Fruit fly (Drosophila melanogaster): ENCODE data around the gene Pkc98E.

Pkc98E gene

dm6 chr3R:29088938-29089661 is 50.1 kb downstream of the Pkc98E start (continued):
- TF ChIP-seq ATbp (GFP tag; optimal IDR thresholded peaks at IDR 0.05): peak; percentile 81
- peak; percentile 48 for TF ChIP-seq Mes4 (GFP tag; optimal IDR thresholded peaks at IDR 0.05)
- peak; percentile 76 for TF ChIP-seq CG9727 (GFP tag; optimal IDR thresholded peaks at IDR 0.05)
- TF ChIP-seq CG6791 (GFP tag; IDR thresholded peaks at IDR 0.05; ENCODE audit: partially characterized antibody): no peak
- peak; percentile 21 for TF ChIP-seq YL-1 (GFP tag; optimal IDR thresholded peaks at IDR 0.05)
- TF ChIP-seq emc (GFP tag; optimal IDR thresholded peaks at IDR 0.05): no peak
- peak; percentile 26; the same call in 1 of the 2 replicates for TF ChIP-seq CG32767 (GFP tag; IDR thresholded peaks at IDR 0.05)
- TF ChIP-seq lilli (GFP tag; optimal IDR thresholded peaks at IDR 0.05): peak; percentile 68
- no peak for TF ChIP-seq CG7745 (tag; optimal IDR thresholded peaks at IDR 0.05)
- TF ChIP-seq fd96Cb (tag; optimal IDR thresholded peaks at IDR 0.05): peak; percentile 85
- TF ChIP-seq bsh (GFP tag; optimal IDR thresholded peaks at IDR 0.05): peak; percentile 22 to 82
- TF ChIP-seq pum (GFP tag; optimal IDR thresholded peaks at IDR 0.05): peak; percentile 35
- peak; percentile 25 for TF ChIP-seq Myb (GFP tag; optimal IDR thresholded peaks at IDR 0.05)
- peak; percentile 6 for TF ChIP-seq CrebB (tag; optimal IDR thresholded peaks at IDR 0.05)
- TF ChIP-seq CG5180 (GFP tag; optimal IDR thresholded peaks at IDR 0.05): peak; percentile 53
- TF ChIP-seq cato (GFP tag; optimal IDR thresholded peaks at IDR 0.05; ENCODE audit: borderline replicate concordance): peak; percentile 35
- TF ChIP-seq CG1832 (GFP tag; optimal IDR thresholded peaks at IDR 0.05): no peak
- peak; percentile 80 for TF ChIP-seq CG8924 (tag; optimal IDR thresholded peaks at IDR 0.05)
- TF ChIP-seq kni (GFP tag; optimal IDR thresholded peaks at IDR 0.05): peak; percentile 72
- TF ChIP-seq B-H2 (GFP tag; optimal IDR thresholded peaks at IDR 0.05): no peak
- TF ChIP-seq CG9437 (GFP tag; optimal IDR thresholded peaks at IDR 0.05): peak; percentile 66
- peak; percentile 71 for TF ChIP-seq Awh (GFP tag; IDR thresholded peaks at IDR 0.05)
- no peak for TF ChIP-seq Adf1 (GFP tag; IDR thresholded peaks at IDR 0.05)
- peak; percentile 32 for TF ChIP-seq CG16815 (GFP tag; optimal IDR thresholded peaks at IDR 0.05)
- TF ChIP-seq Fer2 (tag; optimal IDR thresholded peaks at IDR 0.05): peak; percentile 37
- peak in 1 of 2 experiments; percentile 72 for TF ChIP-seq Eip74EF (GFP tag; optimal IDR thresholded peaks at IDR 0.05)
- TF ChIP-seq CG11504 (tag; optimal IDR thresholded peaks at IDR 0.05): peak; percentile 84
- TF ChIP-seq Doc3 (GFP tag; IDR thresholded peaks at IDR 0.05; ENCODE audit: partially characterized antibody): no peak
- peak; percentile 60 for TF ChIP-seq Hr3 (GFP tag; optimal IDR thresholded peaks at IDR 0.05)
- TF ChIP-seq Bteb2 (GFP tag; optimal IDR thresholded peaks at IDR 0.05): peak; percentile 63
- TF ChIP-seq Oli (tag; optimal IDR thresholded peaks at IDR 0.05): peak; percentile 79
- TF ChIP-seq grau (tag; optimal IDR thresholded peaks at IDR 0.05): peak; percentile 75
- peak; percentile 16 for TF ChIP-seq CG16863 (GFP tag; optimal IDR thresholded peaks at IDR 0.05)
- peak; percentile 20; the same call in 1 of the 2 replicates for TF ChIP-seq CG4360 (GFP tag; IDR thresholded peaks at IDR 0.05)
- no peak for TF ChIP-seq CG1792 (GFP tag; optimal IDR thresholded peaks at IDR 0.05)
- TF ChIP-seq dm (GFP tag; optimal IDR thresholded peaks at IDR 0.05): no peak
- TF ChIP-seq CG10959 (GFP tag; IDR thresholded peaks at IDR 0.05): no peak
- TF ChIP-seq HmgZ (tag; optimal IDR thresholded peaks at IDR 0.05): peak; percentile 26
- TF ChIP-seq Gsc (GFP tag; IDR thresholded peaks at IDR 0.05): no peak
- peak; percentile 12 for TF ChIP-seq gro (GFP tag; optimal IDR thresholded peaks at IDR 0.05)
- TF ChIP-seq CG12942 (GFP tag; optimal IDR thresholded peaks at IDR 0.05): peak; percentile 41
- peak; percentile 59 for TF ChIP-seq tin (GFP tag; optimal IDR thresholded peaks at IDR 0.05)
- peak; percentile 25 for TF ChIP-seq CG4854 (GFP tag; optimal IDR thresholded peaks at IDR 0.05)
- TF ChIP-seq CG10565 (GFP tag; optimal IDR thresholded peaks at IDR 0.05): no peak
- TF ChIP-seq Dp (GFP tag; optimal IDR thresholded peaks at IDR 0.05): no peak
- TF ChIP-seq D19B (GFP tag; optimal IDR thresholded peaks at IDR 0.05): peak; percentile 13
- peak; percentile 73 for TF ChIP-seq dmrt11E (tag; optimal IDR thresholded peaks at IDR 0.05)
- peak; percentile 18 for TF ChIP-seq CG10462 (GFP tag; optimal IDR thresholded peaks at IDR 0.05)
- TF ChIP-seq Sry-δ (GFP tag; optimal IDR thresholded peaks at IDR 0.05): no peak
